Fruit fly (Drosophila melanogaster) whole organism, embryonic: ENCODE data around the gene wam.

Experiments
- Adf1 ChIP-seq: fragments of 200-800 bp; sonication (Bioruptor generic); IDR thresholded peaks from 2 replicates; pipeline ENCODE4 v1.3.6; 2022; ENCODE audit warnings: missing biosample characterization, missing genetic modification characterization
- Aef1 ChIP-seq: fragments of 200-800 bp; sonication (Bioruptor generic); IDR thresholded peaks from 3 replicates; pipeline ENCODE4 v1.3.6; 2022; ENCODE audit warnings: missing biosample characterization, missing genetic modification characterization
- Antp ChIP-seq: fragments of 200-800 bp; sonication (Bioruptor generic); optimal IDR thresholded peaks from 3 replicates; lab custom pipeline; 2016; ENCODE audit warnings: missing biosample characterization, missing genetic modification characterization
- CG10209 ChIP-seq: fragments of 200-800 bp; sonication (Bioruptor generic); optimal IDR thresholded peaks from 3 replicates; lab custom pipeline; 2017; ENCODE audit warnings: missing biosample characterization, mild to moderate bottlenecking, missing genetic modification characterization, missing genetic modification reagents
- CG11247 ChIP-seq: fragments of 200-800 bp; sonication (Bioruptor generic); IDR thresholded peaks from 2 replicates; pipeline ENCODE4 v1.3.6; 2022; ENCODE audit warnings: missing biosample characterization, missing genetic modification characterization
- CG11456 ChIP-seq: fragments of 200-800 bp; sonication (Bioruptor generic); IDR thresholded peaks from 3 replicates; pipeline ENCODE4 v1.3.6; 2022; ENCODE audit warnings: missing biosample characterization, missing genetic modification characterization
- CG11696 ChIP-seq: fragments of 200-800 bp; sonication (Bioruptor generic); IDR thresholded peaks from 2 replicates; pipeline ENCODE4 v1.3.6; 2022; ENCODE audit warnings: missing biosample characterization, missing genetic modification characterization
- CG12071 ChIP-seq: fragments of 200-800 bp; sonication (Bioruptor generic); optimal IDR thresholded peaks from 3 replicates; lab custom pipeline; 2018; ENCODE audit warnings: missing biosample characterization, mild to moderate bottlenecking, missing genetic modification characterization
- CG12769 ChIP-seq: fragments of 200-800 bp; sonication (Bioruptor generic); optimal IDR thresholded peaks from 2 replicates; lab custom pipeline; 2019; ENCODE audit warnings: missing biosample characterization, mild to moderate bottlenecking, missing genetic modification characterization, moderate library complexity
- CG15601 ChIP-seq: fragments of 200-800 bp; sonication (Bioruptor generic); optimal IDR thresholded peaks from 3 replicates; lab custom pipeline; 2019; ENCODE audit warnings: missing biosample characterization, mild to moderate bottlenecking, missing genetic modification characterization, moderate library complexity
- CG18011 ChIP-seq: fragments of 200-800 bp; sonication (Bioruptor generic); optimal IDR thresholded peaks from 2 replicates; lab custom pipeline; 2017; ENCODE audit warnings: missing biosample characterization, missing genetic modification characterization, mild to moderate bottlenecking, moderate library complexity, missing genotype
- CG1832 ChIP-seq: fragments of 200-800 bp; sonication (Bioruptor generic); optimal IDR thresholded peaks from 2 replicates; lab custom pipeline; 2017; ENCODE audit warnings: missing biosample characterization, mild to moderate bottlenecking, missing genetic modification characterization, inconsistent platforms
- CG3065 ChIP-seq: fragments of 200-800 bp; sonication (Bioruptor generic); optimal IDR thresholded peaks from 2 replicates; lab custom pipeline; 2016; ENCODE audit warnings: missing biosample characterization, missing genetic modification characterization
- CG3163 ChIP-seq: fragments of 200-800 bp; sonication (Bioruptor generic); optimal IDR thresholded peaks from 3 replicates; lab custom pipeline; 2016; ENCODE audit warnings: missing biosample characterization, missing genetic modification characterization
- CG4282 ChIP-seq: fragments of 200-800 bp; sonication (Bioruptor generic); optimal IDR thresholded peaks from 2 replicates; lab custom pipeline; 2016; ENCODE audit warnings: missing biosample characterization, missing genetic modification characterization
- CG4328 ChIP-seq: fragments of 200-800 bp; sonication (Bioruptor generic); optimal IDR thresholded peaks from 3 replicates; lab custom pipeline; 2017; ENCODE audit warnings: missing biosample characterization, missing genetic modification reagents, missing genetic modification characterization
- CG4707 ChIP-seq: fragments of 200-800 bp; sonication (Bioruptor generic); optimal IDR thresholded peaks from 2 replicates; lab custom pipeline; 2018; ENCODE audit warnings: missing biosample characterization, mild to moderate bottlenecking, missing genetic modification characterization, moderate library complexity
- CG6791 ChIP-seq: fragments of 200-800 bp; sonication (Bioruptor generic); IDR thresholded peaks from 3 replicates; pipeline ENCODE4 v1.3.6; 2022; ENCODE audit warnings: missing biosample characterization, missing genetic modification characterization; ENCODE audit not compliant: partially characterized antibody
- CG7556 ChIP-seq: fragments of 200-800 bp; sonication (Bioruptor generic); optimal IDR thresholded peaks from 2 replicates; lab custom pipeline; 2017; ENCODE audit warnings: missing biosample characterization, mild to moderate bottlenecking, missing genetic modification characterization
- CG7786 ChIP-seq: fragments of 200-800 bp; sonication (Bioruptor generic); optimal IDR thresholded peaks from 2 replicates; lab custom pipeline; 2016; ENCODE audit warnings: missing biosample characterization, missing genetic modification characterization
- CHES-1-like ChIP-seq: fragments of 200-800 bp; sonication (Bioruptor generic); optimal IDR thresholded peaks from 2 replicates; lab custom pipeline; 2016; ENCODE audit warnings: missing biosample characterization, missing genetic modification characterization
- Chrac-16 ChIP-seq: fragments of 200-800 bp; sonication (Bioruptor generic); optimal IDR thresholded peaks from 3 replicates; lab custom pipeline; 2016; ENCODE audit warnings: missing biosample characterization, missing genetic modification characterization
- Doc3 ChIP-seq: fragments of 200-800 bp; sonication (Bioruptor generic); IDR thresholded peaks from 3 replicates; pipeline ENCODE4 v1.3.6; 2022; ENCODE audit warnings: missing biosample characterization, missing genetic modification characterization; ENCODE audit not compliant: partially characterized antibody
- Ets97D ChIP-seq: fragments of 200-800 bp; sonication (Bioruptor generic); optimal IDR thresholded peaks from 3 replicates; lab custom pipeline; 2016; ENCODE audit warnings: missing biosample characterization, missing genetic modification characterization
- Fer1 ChIP-seq: fragments of 200-800 bp; sonication (Bioruptor generic); optimal IDR thresholded peaks from 2 replicates; lab custom pipeline; 2017; ENCODE audit warnings: missing biosample characterization, mild to moderate bottlenecking, missing genetic modification characterization
- Hr39 ChIP-seq: fragments of >200 bp; optimal IDR thresholded peaks from 2 replicates; lab custom pipeline; 2017
- Max ChIP-seq: fragments of 200-800 bp; sonication (Bioruptor generic); optimal IDR thresholded peaks from 2 replicates; lab custom pipeline; 2016; ENCODE audit warnings: missing biosample characterization, mild to moderate bottlenecking, missing genetic modification characterization
- Meics ChIP-seq: fragments of 200-800 bp; sonication (Bioruptor generic); optimal IDR thresholded peaks from 2 replicates; lab custom pipeline; 2017; ENCODE audit warnings: missing biosample characterization, mild to moderate bottlenecking, missing genetic modification characterization
- Mrtf ChIP-seq: fragments of 200-800 bp; sonication (Bioruptor generic); IDR thresholded peaks from 3 replicates; pipeline ENCODE4 v1.3.6; 2022; ENCODE audit warnings: missing biosample characterization, missing genetic modification characterization
- Nf-YB ChIP-seq: fragments of 200-800 bp; sonication (Bioruptor generic); optimal IDR thresholded peaks from 3 replicates; lab custom pipeline; 2019; ENCODE audit warnings: missing biosample characterization, mild to moderate bottlenecking, missing genetic modification characterization, moderate library complexity
- Oli ChIP-seq: fragments of 200-800 bp; sonication (Bioruptor generic); optimal IDR thresholded peaks from 2 replicates; lab custom pipeline; 2018; ENCODE audit warnings: missing biosample characterization, mild to moderate bottlenecking, missing genetic modification characterization, moderate library complexity
- Sry-δ ChIP-seq: fragments of 200-800 bp; sonication (Bioruptor generic); optimal IDR thresholded peaks from 2 replicates; lab custom pipeline; 2016; ENCODE audit warnings: missing biosample characterization, missing genetic modification characterization
- Xrp1 ChIP-seq: fragments of 200-800 bp; sonication (Bioruptor generic); IDR thresholded peaks from 2 replicates; pipeline ENCODE4 v1.3.6; 2022; ENCODE audit warnings: missing biosample characterization, missing genetic modification characterization
- dysf ChIP-seq: fragments of 200-800 bp; sonication (Bioruptor generic); IDR thresholded peaks from 3 replicates; pipeline ENCODE4 v1.3.6; 2022; ENCODE audit warnings: missing biosample characterization, missing genetic modification characterization
- emc ChIP-seq: fragments of 200-800 bp; sonication (Bioruptor generic); optimal IDR thresholded peaks from 2 replicates; lab custom pipeline; 2016; ENCODE audit warnings: missing biosample characterization, missing genetic modification characterization
- fru ChIP-seq: fragments of >200 bp; optimal IDR thresholded peaks from 2 replicates; lab custom pipeline; 2017
- ftz-f1 ChIP-seq: fragments of 200-800 bp; sonication (Bioruptor generic); optimal IDR thresholded peaks from 2 replicates; lab custom pipeline; 2016; ENCODE audit warnings: missing biosample characterization, missing genetic modification characterization
- gt ChIP-seq: fragments of 200-800 bp; sonication (Bioruptor generic); IDR thresholded peaks from 2 replicates; pipeline ENCODE4 v1.3.6; 2022; ENCODE audit warnings: missing biosample characterization, missing genetic modification characterization
- insv ChIP-seq, 2 experiments: fragments of 200-800 bp; sonication (Bioruptor generic); optimal IDR thresholded peaks; 3 replicates each; lab custom pipeline; 2016 to 2018; ENCODE audit warnings: missing biosample characterization in 2 of 2, missing genetic modification characterization in 2 of 2
- odd ChIP-seq: fragments of 200-800 bp; sonication (Bioruptor generic); optimal IDR thresholded peaks from 2 replicates; lab custom pipeline; 2017; ENCODE audit warnings: missing biosample characterization, mild to moderate bottlenecking, missing genetic modification characterization
- prd ChIP-seq, 3 experiments: fragments of >200 bp in 2 of 3; fragments of 200-800 bp in 1 of 3; sonication (Bioruptor generic) in 1 of 3; optimal IDR thresholded peaks in 2 of 3; IDR thresholded peaks in 1 of 3; 2 replicates in 2 of 3; 3 replicates in 1 of 3; pipeline versions ENCODE4 v1.3.6 to Lab custom; 2017 to 2022; ENCODE audit warnings: missing biosample characterization in 1 of 3, missing genetic modification characterization in 1 of 3
- psq ChIP-seq: fragments of 200-800 bp; sonication (Bioruptor generic); optimal IDR thresholded peaks from 2 replicates; lab custom pipeline; 2017; ENCODE audit warnings: missing biosample characterization, missing genetic modification characterization
- pum ChIP-seq: fragments of 200-800 bp; sonication (Bioruptor generic); optimal IDR thresholded peaks from 2 replicates; lab custom pipeline; 2016; ENCODE audit warnings: missing biosample characterization, missing genetic modification characterization
- ranshi ChIP-seq: fragments of 200-800 bp; sonication (Bioruptor generic); IDR thresholded peaks from 2 replicates; pipeline ENCODE4 v1.3.6; 2022; ENCODE audit warnings: missing biosample characterization, missing genetic modification characterization
- schlank ChIP-seq: fragments of 200-800 bp; sonication (Bioruptor generic); optimal IDR thresholded peaks from 2 replicates; lab custom pipeline; 2018; ENCODE audit warnings: missing biosample characterization, mild to moderate bottlenecking, missing genetic modification characterization
- tgo ChIP-seq: fragments of 200-800 bp; sonication (Bioruptor generic); IDR thresholded peaks from 3 replicates; pipeline ENCODE4 v1.3.6; 2022; ENCODE audit warnings: missing biosample characterization, missing genetic modification characterization
- tna ChIP-seq: fragments of 200-800 bp; sonication (Bioruptor generic); IDR thresholded peaks from 2 replicates; pipeline ENCODE4 v1.3.6; 2022; ENCODE audit warnings: missing biosample characterization, missing genetic modification characterization; ENCODE audit not compliant: partially characterized antibody
- vfl ChIP-seq: fragments of 200-800 bp; sonication (Bioruptor generic); optimal IDR thresholded peaks from 2 replicates; lab custom pipeline; 2016; ENCODE audit warnings: missing biosample characterization, missing genetic modification characterization
- vnd ChIP-seq: fragments of 200-800 bp; sonication (Bioruptor generic); IDR thresholded peaks from 3 replicates; pipeline ENCODE4 v1.3.6; 2022; ENCODE audit warnings: missing biosample characterization, missing genetic modification characterization; ENCODE audit not compliant: partially characterized antibody
- zen ChIP-seq: fragments of 200-800 bp; sonication (Bioruptor generic); optimal IDR thresholded peaks from 3 replicates; lab custom pipeline; 2018; ENCODE audit warnings: missing biosample characterization, mild to moderate bottlenecking, missing genetic modification characterization, moderate library complexity

wam gene

dm6 chr3R:23239934-23240632 lies 47.8 kb downstream of the wam start (continued):
- peak; percentile 35 for TF ChIP-seq emc (GFP tag; lab: Kevin White, UChicago)
- TF ChIP-seq Nf-YB (GFP tag; lab: Kevin White, UChicago): peak; percentile 11
- peak; percentile 3 for TF ChIP-seq Chrac-16
- TF ChIP-seq CG12769 (tag; lab: Kevin White, UChicago): no peak
- TF ChIP-seq vnd (GFP tag; lab: Robert Waterston, UW): no peak
- peak; percentile 62 for TF ChIP-seq Antp (GFP tag; lab: Kevin White, UChicago)
- peak; percentile 4 for TF ChIP-seq CG3163 (GFP tag; lab: Kevin White, UChicago)
- TF ChIP-seq pum (GFP tag; lab: Kevin White, UChicago): peak; percentile 43
- peak; percentile 25 for TF ChIP-seq vfl (GFP tag; lab: Kevin White, UChicago)
- no peak for TF ChIP-seq CG3065 (GFP tag; lab: Kevin White, UChicago)
- peak; percentile 37 for TF ChIP-seq zen
- TF ChIP-seq gt (GFP tag; lab: Robert Waterston, UW): no peak
- no peak for TF ChIP-seq CG6791
- no peak for TF ChIP-seq tna (GFP tag; lab: Robert Waterston, UW)
- peak; percentile 31; the same call in 1 of the 2 replicates for TF ChIP-seq ranshi (GFP tag; lab: Robert Waterston, UW)
- TF ChIP-seq Hr39 (lab: Kevin White, UChicago): no peak
- TF ChIP-seq dysf (GFP tag; lab: Robert Waterston, UW): peak; percentile 83
- 0 out of 3 replicates have a peak, but pooled peaks have one; percentile 10 for TF ChIP-seq CG11456 (GFP tag; lab: Robert Waterston, UW)
- peak; percentile 24 for TF ChIP-seq CG7786 (GFP tag; lab: Kevin White, UChicago)
- TF ChIP-seq Ets97D (GFP tag; lab: Kevin White, UChicago): peak; percentile 27
- TF ChIP-seq Doc3 (GFP tag; lab: Robert Waterston, UW): no peak
- TF ChIP-seq Adf1 (GFP tag; lab: Robert Waterston, UW): peak; percentile 33; the same call in 1 of the 2 replicates
- peak; percentile 21 for TF ChIP-seq CG15601
- no peak for TF ChIP-seq CG4707 (GFP tag; lab: Kevin White, UChicago)
- TF ChIP-seq CG11696 (GFP tag; lab: Robert Waterston, UW): 0 out of 2 replicates have a peak, but pooled peaks have one; percentile 10
- no peak for TF ChIP-seq fru
- peak; percentile 47 for TF ChIP-seq CG12071
- TF ChIP-seq odd (GFP tag; lab: Kevin White, UChicago): no peak
- peak; percentile 43 for TF ChIP-seq schlank (tag; lab: Kevin White, UChicago)
- peak; percentile 61 for TF ChIP-seq Aef1
- no peak for TF ChIP-seq Max
- TF ChIP-seq Fer1 (GFP tag; lab: Kevin White, UChicago): peak; percentile 88
- peak; percentile 73; the same call in 2 of the 3 replicates for TF ChIP-seq Mrtf (GFP tag; lab: Robert Waterston, UW)
- no peak for TF ChIP-seq psq (GFP tag; lab: Kevin White, UChicago)
- TF ChIP-seq Xrp1 (GFP tag; lab: Robert Waterston, UW): peak; percentile 81
- peak; percentile 30 for TF ChIP-seq CHES-1-like (GFP tag; lab: Kevin White, UChicago)
- TF ChIP-seq prd (optimal IDR thresholded peaks at IDR 0.05; lab: Kevin White, UChicago): no peak
- TF ChIP-seq prd (GFP tag; IDR thresholded peaks at IDR 0.05; lab: Robert Waterston, UW): peak; percentile 71
- TF ChIP-seq Oli (tag; lab: Kevin White, UChicago): peak; percentile 49
- TF ChIP-seq Meics (GFP tag; lab: Kevin White, UChicago): peak; percentile 83
- TF ChIP-seq CG10209 (GFP tag; lab: Kevin White, UChicago): peak; percentile 52
- no peak for TF ChIP-seq CG18011 (GFP tag; lab: Kevin White, UChicago)
- no peak for TF ChIP-seq insv (GFP tag; optimal IDR thresholded peaks at IDR 0.05; lab: Kevin White, UChicago)
- TF ChIP-seq ftz-f1 (GFP tag; lab: Kevin White, UChicago): no peak
- peak; percentile 11 for TF ChIP-seq Sry-δ
- TF ChIP-seq CG4282 (GFP tag; lab: Kevin White, UChicago): no peak
- TF ChIP-seq CG11247: peak; percentile 72
- no peak for TF ChIP-seq CG4328
- no peak for TF ChIP-seq CG1832 (GFP tag; lab: Kevin White, UChicago)
- TF ChIP-seq tgo: peak; percentile 76
- peak; percentile 82 for TF ChIP-seq CG7556 (GFP tag; lab: Kevin White, UChicago)
